Fruit fly (Drosophila melanogaster): Measurements from ENCODE around the gene CG11404.

Gene CG11404

dm6 chr3L:22548137-22548536, at the start of gene CG11404:
Gene CG11404 (plus strand): TSS chr3L:22548437.
- TF ChIP-seq CG13204 (GFP tag; optimal IDR thresholded peaks at IDR 0.05), result no peak
- no peak for TF ChIP-seq CG12605 (GFP tag; IDR thresholded peaks at IDR 0.05)

- TF ChIP-seq rn (GFP tag; IDR thresholded peaks at IDR 0.05) (no peak), CG14655 (GFP tag; optimal IDR thresholded peaks at IDR 0.05) (no peak), CG9948 (tag; optimal IDR thresholded peaks at IDR 0.05) (no peak), CG13204 (GFP tag; optimal IDR thresholded peaks at IDR 0.05) (no peak)
These were observed 46.9 kb upstream of the CG11404 start, which contains the start of gene CG43312 for dm6 chr3L:22501300-22501699. Gene CG43312 (plus strand): TSS chr3L:22501600.

- TF ChIP-seq gl (tag; optimal IDR thresholded peaks at IDR 0.05), result no peak
- no peak for TF ChIP-seq Ets98B (GFP tag; IDR thresholded peaks at IDR 0.05)
- TF ChIP-seq CG34367 (tag; optimal IDR thresholded peaks at IDR 0.05), result no peak
- TF ChIP-seq CG9948 (tag; optimal IDR thresholded peaks at IDR 0.05), result no peak
- TF ChIP-seq CG4496 (GFP tag; IDR thresholded peaks at IDR 0.05), result no peak
- TF ChIP-seq D1 (tag; optimal IDR thresholded peaks at IDR 0.05), result no peak
- no peak for TF ChIP-seq CG32121 (GFP tag; IDR thresholded peaks at IDR 0.05)
- no peak for TF ChIP-seq fd96Ca (GFP tag; IDR thresholded peaks at IDR 0.05)
- TF ChIP-seq rn (GFP tag; IDR thresholded peaks at IDR 0.05), result no peak
- no peak for TF ChIP-seq CG8159 (tag; optimal IDR thresholded peaks at IDR 0.05)
These were observed 44.5 kb upstream of the CG11404 start, which contains the start of gene CG43331 for dm6 chr3L:22503730-22504129. Gene CG43331 (minus strand): TSS chr3L:22503830.

dm6 chr3L:22504323-22504722, 43.9 kb upstream of the CG11404 start, which contains the start of gene CG43330:
Gene CG43330 (minus strand): TSS chr3L:22504423.
- TF ChIP-seq CG17806 (tag; optimal IDR thresholded peaks at IDR 0.05) (no peak), CG32121 (GFP tag; IDR thresholded peaks at IDR 0.05) (no peak), D1 (tag; optimal IDR thresholded peaks at IDR 0.05) (no peak), CG10348 (GFP tag; IDR thresholded peaks at IDR 0.05) (no peak), rn (GFP tag; IDR thresholded peaks at IDR 0.05) (no peak), gl (tag; optimal IDR thresholded peaks at IDR 0.05) (no peak), CG8159 (tag; optimal IDR thresholded peaks at IDR 0.05) (no peak), CG15710 (tag; optimal IDR thresholded peaks at IDR 0.05) (no peak), CG4496 (GFP tag; IDR thresholded peaks at IDR 0.05) (no peak), CG9948 (tag; optimal IDR thresholded peaks at IDR 0.05) (no peak), fd96Ca (GFP tag; IDR thresholded peaks at IDR 0.05) (no peak), CG12605 (GFP tag; IDR thresholded peaks at IDR 0.05) (no peak), CG14655 (GFP tag; optimal IDR thresholded peaks at IDR 0.05) (no peak), CG34367 (tag; optimal IDR thresholded peaks at IDR 0.05) (no peak), CG13204 (GFP tag; optimal IDR thresholded peaks at IDR 0.05) (no peak)

- TF ChIP-seq Pif1B (GFP tag; optimal IDR thresholded peaks at IDR 0.05) (no peak), CG8301 (tag; optimal IDR thresholded peaks at IDR 0.05) (no peak), CG15710 (tag; optimal IDR thresholded peaks at IDR 0.05) (no peak), gl (tag; optimal IDR thresholded peaks at IDR 0.05) (no peak), EcR (GFP tag; optimal IDR thresholded peaks at IDR 0.05) (no peak), CG8159 (tag; optimal IDR thresholded peaks at IDR 0.05) (no peak), CG9948 (tag; optimal IDR thresholded peaks at IDR 0.05) (no peak), D1 (tag; optimal IDR thresholded peaks at IDR 0.05) (no peak), Snoo (tag; optimal IDR thresholded peaks at IDR 0.05) (no peak), Pif1A (GFP tag; optimal IDR thresholded peaks at IDR 0.05) (no peak), CG14655 (GFP tag; optimal IDR thresholded peaks at IDR 0.05) (no peak), CG17806 (tag; optimal IDR thresholded peaks at IDR 0.05) (no peak)
These were observed 43.1 kb upstream of the CG11404 start, which contains the start of gene CG43329 for dm6 chr3L:22505118-22505517. Gene CG43329 (minus strand): TSS chr3L:22505218.

dm6 chr3L:22520017-22520416, 28.2 kb upstream of the CG11404 start:
- TF ChIP-seq CG9948 (tag; optimal IDR thresholded peaks at IDR 0.05), result no peak
- no peak for TF ChIP-seq CG17806 (tag; optimal IDR thresholded peaks at IDR 0.05)
- TF ChIP-seq Pif1A (GFP tag; optimal IDR thresholded peaks at IDR 0.05), result no peak
- no peak for TF ChIP-seq CG10348 (GFP tag; IDR thresholded peaks at IDR 0.05)
- TF ChIP-seq Pif1B (GFP tag; optimal IDR thresholded peaks at IDR 0.05), result no peak
- TF ChIP-seq CG13204 (GFP tag; optimal IDR thresholded peaks at IDR 0.05), result no peak
- TF ChIP-seq rn (GFP tag; IDR thresholded peaks at IDR 0.05), result no peak
- no peak for TF ChIP-seq CG14655 (GFP tag; optimal IDR thresholded peaks at IDR 0.05)
- TF ChIP-seq CG4496 (GFP tag; IDR thresholded peaks at IDR 0.05), result no peak
- TF ChIP-seq CG32121 (GFP tag; IDR thresholded peaks at IDR 0.05), result no peak
- TF ChIP-seq Ets98B (GFP tag; IDR thresholded peaks at IDR 0.05), result no peak
- no peak for TF ChIP-seq gl (tag; optimal IDR thresholded peaks at IDR 0.05)
- TF ChIP-seq fd96Ca (GFP tag; IDR thresholded peaks at IDR 0.05), result no peak
- no peak for TF ChIP-seq CG8159 (tag; optimal IDR thresholded peaks at IDR 0.05)
- TF ChIP-seq CG8301 (tag; optimal IDR thresholded peaks at IDR 0.05), result no peak
- TF ChIP-seq CG12605 (GFP tag; IDR thresholded peaks at IDR 0.05), result no peak
- TF ChIP-seq CG15710 (tag; optimal IDR thresholded peaks at IDR 0.05), result no peak
- TF ChIP-seq D1 (tag; optimal IDR thresholded peaks at IDR 0.05), result no peak
- no peak for TF ChIP-seq EcR (GFP tag; optimal IDR thresholded peaks at IDR 0.05)

dm6 chr3L:22549926-22550325, 1.7 kb downstream of the CG11404 start, which contains the start of gene Trxr2:
Gene Trxr2 (plus strand): TSS chr3L:22550226.
- TF ChIP-seq CG15710 (tag; optimal IDR thresholded peaks at IDR 0.05), result no peak
- no peak for TF ChIP-seq CG8301 (tag; optimal IDR thresholded peaks at IDR 0.05)
- no peak for TF ChIP-seq CG13204 (GFP tag; optimal IDR thresholded peaks at IDR 0.05)
- TF ChIP-seq CG4496 (GFP tag; IDR thresholded peaks at IDR 0.05), result no peak
- TF ChIP-seq CG12605 (GFP tag; IDR thresholded peaks at IDR 0.05), result no peak
- TF ChIP-seq EcR (GFP tag; optimal IDR thresholded peaks at IDR 0.05), result no peak
- TF ChIP-seq rn (GFP tag; IDR thresholded peaks at IDR 0.05), result no peak
- no peak for TF ChIP-seq CG32121 (GFP tag; IDR thresholded peaks at IDR 0.05)
- TF ChIP-seq fd96Ca (GFP tag; IDR thresholded peaks at IDR 0.05), result no peak
- TF ChIP-seq Pif1A (GFP tag; optimal IDR thresholded peaks at IDR 0.05), result no peak
- TF ChIP-seq CG34367 (tag; optimal IDR thresholded peaks at IDR 0.05), result no peak
- no peak for TF ChIP-seq Ets98B (GFP tag; IDR thresholded peaks at IDR 0.05)
- no peak for TF ChIP-seq CG14655 (GFP tag; optimal IDR thresholded peaks at IDR 0.05)
- no peak for TF ChIP-seq gl (tag; optimal IDR thresholded peaks at IDR 0.05)
- TF ChIP-seq D1 (tag; optimal IDR thresholded peaks at IDR 0.05), result no peak
- TF ChIP-seq CG17806 (tag; optimal IDR thresholded peaks at IDR 0.05), result no peak

All from whole organism, pupa.